Fruit fly (Drosophila melanogaster) whole organism, embryonic: Measurements from ENCODE around the gene Drsl1.

Experiments used
- Ada2b ChIP-seq: fragments of 200-800 bp; sonication (Bioruptor generic); IDR thresholded peaks from 2 replicates; pipeline ENCODE4 v1.3.6; 2022; ENCODE audit warnings: missing biosample characterization, missing genetic modification characterization
- Atf-2 ChIP-seq: fragments of 200-800 bp; sonication (Bioruptor generic); optimal IDR thresholded peaks from 2 replicates; lab custom pipeline; 2016; ENCODE audit warnings: missing biosample characterization, missing genetic modification characterization
- Atf3 ChIP-seq: fragments of 200-800 bp; sonication (Bioruptor generic); optimal IDR thresholded peaks from 3 replicates; lab custom pipeline; 2016; ENCODE audit warnings: missing biosample characterization, missing genetic modification characterization
- Awh ChIP-seq: fragments of 200-800 bp; sonication (Bioruptor generic); IDR thresholded peaks from 2 replicates; pipeline ENCODE4, ENCODE4 v1.3.6; 2022; ENCODE audit warnings: missing biosample characterization, missing genetic modification characterization
- Bteb2 ChIP-seq: fragments of 200-800 bp; sonication (Bioruptor generic); optimal IDR thresholded peaks from 2 replicates; lab custom pipeline; 2016; ENCODE audit warnings: missing biosample characterization, missing genetic modification characterization
- CG1024 ChIP-seq: fragments of 200-800 bp; sonication (Bioruptor generic); IDR thresholded peaks from 2 replicates; pipeline ENCODE4 v1.3.6; 2022; ENCODE audit warnings: missing biosample characterization, missing genetic modification characterization
- CG10462 ChIP-seq: fragments of 200-800 bp; sonication (Bioruptor generic); optimal IDR thresholded peaks from 2 replicates; lab custom pipeline; 2016; ENCODE audit warnings: missing biosample characterization, missing genetic modification characterization
- CG10543 ChIP-seq: fragments of 200-800 bp; sonication (Bioruptor generic); optimal IDR thresholded peaks from 3 replicates; lab custom pipeline; 2017; ENCODE audit warnings: missing biosample characterization, mild to moderate bottlenecking, missing genetic modification characterization, moderate library complexity
- CG11456 ChIP-seq: fragments of 200-800 bp; sonication (Bioruptor generic); IDR thresholded peaks from 3 replicates; pipeline ENCODE4 v1.3.6; 2022; ENCODE audit warnings: missing biosample characterization, missing genetic modification characterization
- CG11560 ChIP-seq: fragments of 200-800 bp; sonication (Bioruptor generic); IDR thresholded peaks from 3 replicates; pipeline ENCODE4 v1.3.6; 2022; ENCODE audit warnings: missing biosample characterization, missing genetic modification characterization
- CG12236 ChIP-seq: fragments of 200-800 bp; sonication (Bioruptor generic); optimal IDR thresholded peaks from 2 replicates; lab custom pipeline; 2016; ENCODE audit warnings: missing biosample characterization, missing genetic modification characterization
- CG12659 ChIP-seq: fragments of 200-800 bp; sonication (Bioruptor generic); optimal IDR thresholded peaks from 3 replicates; lab custom pipeline; 2017; ENCODE audit warnings: mild to moderate bottlenecking, missing biosample characterization, missing genetic modification reagents, missing genetic modification characterization
- CG1529 ChIP-seq: fragments of 200-800 bp; sonication (Bioruptor generic); optimal IDR thresholded peaks from 3 replicates; lab custom pipeline; 2018; ENCODE audit warnings: missing biosample characterization, missing genetic modification characterization
- CG15696 ChIP-seq: fragments of 200-800 bp; sonication (Bioruptor generic); optimal IDR thresholded peaks from 2 replicates; lab custom pipeline; 2019; ENCODE audit warnings: missing biosample characterization, mild to moderate bottlenecking, missing genetic modification characterization, moderate library complexity
- CG18262 ChIP-seq: fragments of 200-800 bp; optimal IDR thresholded peaks from 3 replicates; lab custom pipeline; 2019; ENCODE audit warnings: missing biosample characterization, mild to moderate bottlenecking, missing genetic modification characterization, moderate library complexity
- CG3838 ChIP-seq: fragments of 200-800 bp; sonication (Bioruptor generic); optimal IDR thresholded peaks from 3 replicates; lab custom pipeline; 2016; ENCODE audit warnings: missing biosample characterization, missing genetic modification characterization
- CG8359 ChIP-seq: fragments of 200-800 bp; sonication (Bioruptor generic); optimal IDR thresholded peaks from 2 replicates; lab custom pipeline; 2017; ENCODE audit warnings: missing biosample characterization, mild to moderate bottlenecking, missing genetic modification characterization, borderline replicate concordance
- CG9437 ChIP-seq: fragments of 200-800 bp; sonication (Bioruptor generic); optimal IDR thresholded peaks from 2 replicates; lab custom pipeline; 2018; ENCODE audit warnings: missing biosample characterization, mild to moderate bottlenecking, missing genetic modification characterization
- CG9876 ChIP-seq: fragments of 200-800 bp; sonication (Bioruptor generic); optimal IDR thresholded peaks from 2 replicates; lab custom pipeline; 2016; ENCODE audit warnings: missing biosample characterization, missing genetic modification characterization
- D19B ChIP-seq: fragments of 200-800 bp; sonication (Bioruptor generic); optimal IDR thresholded peaks from 2 replicates; lab custom pipeline; 2017; ENCODE audit warnings: missing biosample characterization, mild to moderate bottlenecking, missing genetic modification characterization
- Dip2 ChIP-seq: fragments of 200-800 bp; sonication (Bioruptor generic); IDR thresholded peaks from 2 replicates; pipeline ENCODE4 v1.3.6; 2022; ENCODE audit warnings: missing biosample characterization, missing genetic modification characterization
- Gug ChIP-seq: fragments of 200-800 bp; sonication (Bioruptor generic); IDR thresholded peaks from 4 replicates; pipeline ENCODE4 v1.3.6; 2022; ENCODE audit warnings: missing biosample characterization, missing genetic modification characterization
- H2.0 ChIP-seq: fragments of 200-800 bp; sonication (Bioruptor generic); IDR thresholded peaks from 2 replicates; pipeline ENCODE4 v1.3.6; 2022; ENCODE audit warnings: missing biosample characterization, missing genetic modification characterization
- HHEX ChIP-seq: fragments of 200-800 bp; sonication (Bioruptor generic); optimal IDR thresholded peaks from 3 replicates; lab custom pipeline; 2017; ENCODE audit warnings: missing biosample characterization, mild to moderate bottlenecking, missing genetic modification characterization, missing genetic modification reagents
- Hey ChIP-seq: fragments of 200-800 bp; sonication (Bioruptor generic); optimal IDR thresholded peaks from 3 replicates; lab custom pipeline; 2018; ENCODE audit warnings: missing biosample characterization, mild to moderate bottlenecking, missing genetic modification characterization
- MESR4 ChIP-seq: fragments of 200-800 bp; sonication (Bioruptor generic); optimal IDR thresholded peaks from 2 replicates; lab custom pipeline; 2018; ENCODE audit warnings: missing biosample characterization, mild to moderate bottlenecking, missing genetic modification characterization, moderate library complexity
- Mrtf ChIP-seq: fragments of 200-800 bp; sonication (Bioruptor generic); IDR thresholded peaks from 3 replicates; pipeline ENCODE4 v1.3.6; 2022; ENCODE audit warnings: missing biosample characterization, missing genetic modification characterization
- Myb ChIP-seq: fragments of 200-800 bp; sonication (Bioruptor generic); optimal IDR thresholded peaks from 2 replicates; lab custom pipeline; 2016; ENCODE audit warnings: missing biosample characterization, missing genetic modification characterization
- PHDP ChIP-seq: fragments of 200-800 bp; sonication (Bioruptor generic); optimal IDR thresholded peaks from 3 replicates; lab custom pipeline; 2018; ENCODE audit warnings: missing biosample characterization, mild to moderate bottlenecking, missing genetic modification characterization, moderate library complexity
- Six4 ChIP-seq: fragments of 200-800 bp; sonication (Bioruptor generic); optimal IDR thresholded peaks from 2 replicates; lab custom pipeline; 2016; ENCODE audit warnings: missing biosample characterization, missing genetic modification characterization
- TFAM ChIP-seq: fragments of 200-800 bp; sonication (Bioruptor generic); optimal IDR thresholded peaks from 2 replicates; lab custom pipeline; 2017; ENCODE audit warnings: missing biosample characterization, missing genetic modification characterization, inconsistent platforms
- YL-1 ChIP-seq: fragments of 200-800 bp; sonication (Bioruptor generic); optimal IDR thresholded peaks from 3 replicates; lab custom pipeline; 2017; ENCODE audit warnings: missing biosample characterization, mild to moderate bottlenecking, missing genetic modification characterization
- ab ChIP-seq: fragments of 200-800 bp; sonication (Bioruptor generic); optimal IDR thresholded peaks from 2 replicates; lab custom pipeline; 2016; ENCODE audit warnings: missing biosample characterization, missing genetic modification characterization
- ash1 ChIP-seq: fragments of 200-800 bp; sonication (Bioruptor generic); optimal IDR thresholded peaks from 2 replicates; lab custom pipeline; 2018; ENCODE audit warnings: missing biosample characterization, mild to moderate bottlenecking, missing genetic modification characterization
- ato ChIP-seq: fragments of 200-800 bp; sonication (Bioruptor generic); IDR thresholded peaks from 2 replicates; pipeline ENCODE4 v1.3.6; 2022; ENCODE audit warnings: missing biosample characterization, missing genetic modification characterization; ENCODE audit not compliant: partially characterized antibody
- az2 ChIP-seq: fragments of 200-800 bp; sonication (Bioruptor generic); optimal IDR thresholded peaks from 3 replicates; lab custom pipeline; 2016; ENCODE audit warnings: missing biosample characterization, missing genetic modification characterization
- br ChIP-seq: fragments of >200 bp; optimal IDR thresholded peaks from 2 replicates; lab custom pipeline; 2017
- ci ChIP-seq: fragments of 200-800 bp; sonication (Bioruptor generic); IDR thresholded peaks from 3 replicates; pipeline ENCODE4 v1.3.6; 2022; ENCODE audit warnings: missing biosample characterization, missing genetic modification characterization
- dimm ChIP-seq: fragments of 200-800 bp; sonication (Bioruptor generic); IDR thresholded peaks from 2 replicates; pipeline ENCODE4 v1.3.6; 2022; ENCODE audit warnings: missing biosample characterization, missing genetic modification characterization
- en ChIP-seq: fragments of 200-800 bp; sonication (Bioruptor generic); optimal IDR thresholded peaks from 2 replicates; lab custom pipeline; 2016; ENCODE audit warnings: missing biosample characterization, missing genetic modification characterization
- fd96Cb ChIP-seq: fragments of 200-800 bp; sonication (Bioruptor generic); optimal IDR thresholded peaks from 2 replicates; lab custom pipeline; 2018; ENCODE audit warnings: missing biosample characterization, mild to moderate bottlenecking, missing genetic modification characterization, moderate library complexity
- hbn ChIP-seq: fragments of 200-800 bp; sonication (Bioruptor generic); IDR thresholded peaks from 2 replicates; pipeline ENCODE4 v1.3.6; 2022; ENCODE audit warnings: missing biosample characterization, missing genetic modification characterization; ENCODE audit not compliant: partially characterized antibody
- lilli ChIP-seq: fragments of 200-800 bp; sonication (Bioruptor generic); optimal IDR thresholded peaks from 3 replicates; lab custom pipeline; 2016; ENCODE audit warnings: missing biosample characterization, missing genetic modification characterization
- maf-S ChIP-seq: fragments of 200-800 bp; sonication (Bioruptor generic); optimal IDR thresholded peaks from 2 replicates; lab custom pipeline; 2016; ENCODE audit warnings: missing biosample characterization, missing genetic modification characterization
- sc ChIP-seq, 3 experiments: fragments of >200 bp in 2 of 3; fragments of 200-800 bp in 1 of 3; sonication (Bioruptor generic) in 1 of 3; optimal IDR thresholded peaks; 2 replicates in 2 of 3; 3 replicates in 1 of 3; lab custom pipeline; 2017; ENCODE audit warnings: mild to moderate bottlenecking in 1 of 3, missing biosample characterization in 1 of 3, missing genetic modification characterization in 1 of 3, missing genetic modification reagents in 1 of 3
- sim ChIP-seq: fragments of 200-800 bp; sonication (Bioruptor generic); IDR thresholded peaks from 2 replicates; pipeline ENCODE4 v1.3.6; 2022; ENCODE audit warnings: missing biosample characterization, missing genetic modification characterization
- sob ChIP-seq: fragments of 200-800 bp; sonication (Bioruptor generic); IDR thresholded peaks from 2 replicates; pipeline ENCODE4 v1.3.6; 2022; ENCODE audit warnings: missing biosample characterization, missing genetic modification characterization
- tio ChIP-seq: fragments of 200-800 bp; sonication (Bioruptor generic); optimal IDR thresholded peaks from 2 replicates; lab custom pipeline; 2017; ENCODE audit warnings: missing biosample characterization, missing genetic modification characterization, inconsistent platforms
- zen2 ChIP-seq: fragments of 200-800 bp; sonication (Bioruptor generic); IDR thresholded peaks from 3 replicates; pipeline ENCODE4 v1.3.6; 2022; ENCODE audit warnings: missing biosample characterization, missing genetic modification characterization; ENCODE audit not compliant: partially characterized antibody
- zf30C ChIP-seq: fragments of 200-800 bp; sonication (Bioruptor generic); optimal IDR thresholded peaks from 3 replicates; lab custom pipeline; 2018; ENCODE audit warnings: missing biosample characterization, mild to moderate bottlenecking, missing genetic modification characterization

Gene Drsl1

dm6 chr3L:3380225-3381043, 44.8 kb upstream of the Drsl1 start (continued):
- TF ChIP-seq sc (optimal IDR thresholded peaks at IDR 0.05; lab: Kevin White, UChicago) (no peak), sc (GFP tag; optimal IDR thresholded peaks at IDR 0.05; lab: Kevin White, UChicago) (peak; percentile 13), Hey (tag; lab: Kevin White, UChicago) (no peak), CG3838 (GFP tag; lab: Kevin White, UChicago) (no peak), dimm (GFP tag; lab: Robert Waterston, UW) (no peak), TFAM (no peak), CG9437 (GFP tag; lab: Kevin White, UChicago) (peak; percentile 3), Dip2 (no peak), CG1024 (GFP tag; lab: Robert Waterston, UW) (no peak), br (no peak), Ada2b (no peak), CG11560 (tag; lab: Robert Waterston, UW) (no peak), zf30C (GFP tag; lab: Kevin White, UChicago) (peak; percentile 1), Atf3 (GFP tag; lab: Kevin White, UChicago) (no peak), YL-1 (no peak), fd96Cb (tag; lab: Kevin White, UChicago) (peak; percentile 58), HHEX (no peak), D19B (GFP tag; lab: Kevin White, UChicago) (no peak), ab (GFP tag; lab: Kevin White, UChicago) (no peak), CG10543 (GFP tag; lab: Kevin White, UChicago) (no peak), en (no peak), zen2 (no peak), CG1529 (peak; percentile 65), Atf-2 (no peak), CG8359 (GFP tag; lab: Kevin White, UChicago) (no peak), CG12236 (GFP tag; lab: Kevin White, UChicago) (no peak), Gug (GFP tag; lab: Robert Waterston, UW) (no peak), PHDP (tag; lab: Kevin White, UChicago) (peak; percentile 36), az2 (peak; percentile 45), CG9876 (GFP tag; lab: Kevin White, UChicago) (no peak), tio (GFP tag; lab: Kevin White, UChicago) (no peak), Mrtf (GFP tag; lab: Robert Waterston, UW) (no peak), hbn (peak; percentile 23; the same call in 1 of the 2 replicates), Awh (0 out of 2 replicates have a peak, but pooled peaks have one; percentile 32), lilli (GFP tag; lab: Kevin White, UChicago) (no peak), ash1 (GFP tag; lab: Kevin White, UChicago) (no peak), CG15696 (tag; lab: Kevin White, UChicago) (no peak), ci (GFP tag; lab: Robert Waterston, UW) (peak; percentile 77), Bteb2 (no peak), Six4 (no peak), Myb (GFP tag; lab: Kevin White, UChicago) (no peak), CG10462 (GFP tag; lab: Kevin White, UChicago) (no peak), sob (GFP tag; lab: Robert Waterston, UW) (peak; percentile 19; the same call in 1 of the 2 replicates), H2.0 (GFP tag; lab: Robert Waterston, UW) (0 out of 2 replicates have a peak, but pooled peaks have one; percentile 13), MESR4 (GFP tag; lab: Kevin White, UChicago) (no peak), sim (GFP tag; lab: Robert Waterston, UW) (no peak; the same call in 1 of the 2 replicates), ato (GFP tag; lab: Robert Waterston, UW) (no peak), CG11456 (GFP tag; lab: Robert Waterston, UW) (no peak), CG18262 (tag; lab: Kevin White, UChicago) (peak; percentile 76), maf-S (GFP tag; lab: Kevin White, UChicago) (no peak), CG12659 (GFP tag; lab: Kevin White, UChicago) (peak; percentile 36)
